Worm (Caenorhabditis elegans) whole organism, early embryonic: Measurements from ENCODE around the gene fbxc-55.

Source experiments
- B0310.2 ChIP-seq: sonication (generic microtip); optimal IDR thresholded peaks from 2 replicates; lab custom pipeline; 2016; ENCODE audit warnings: mild to moderate bottlenecking, missing genetic modification characterization, missing compliant biosample characterization
- ceh-13 ChIP-seq: fragments of 200-800 bp; sonication (Bioruptor generic); optimal IDR thresholded peaks from 2 replicates; lab custom pipeline; 2018; ENCODE audit warnings: mild to moderate bottlenecking, missing genetic modification characterization, missing compliant biosample characterization
- flt-1 ChIP-seq: fragments of 200-800 bp; sonication (Bioruptor generic); IDR thresholded peaks from 2 replicates; pipeline ENCODE4 v1.3.6; 2022; ENCODE audit warnings: missing genetic modification characterization, missing compliant biosample characterization
- pes-1 ChIP-seq: fragments of 200-800 bp; sonication (Bioruptor generic); IDR thresholded peaks from 2 replicates; pipeline ENCODE4 v1.3.6; 2022; ENCODE audit warnings: missing genetic modification reagents, missing genetic modification characterization, missing compliant biosample characterization
- sea-1 ChIP-seq: fragments of 200-800 bp; sonication (Bioruptor generic); conservative IDR thresholded peaks from 2 replicates; pipeline ENCODE4 v1.3.6; 2022; ENCODE audit warnings: missing genetic modification characterization, missing compliant biosample characterization
- tbx-37 ChIP-seq: fragments of 200-800 bp; sonication (Bioruptor generic); conservative IDR thresholded peaks from 2 replicates; pipeline ENCODE4 v1.3.6; 2022; ENCODE audit warnings: missing genetic modification reagents, missing genetic modification characterization, missing compliant biosample characterization

- TF ChIP-seq B0310.2 (tag; lab: Kevin White, UChicago) (no peak), sea-1 (GFP tag; lab: Robert Waterston, UW) (no peak), pes-1 (GFP tag; lab: Robert Waterston, UW) (no peak), tbx-37 (GFP tag; lab: Robert Waterston, UW) (no peak), ceh-13 (GFP tag; lab: Kevin White, UChicago) (no peak), flt-1 (GFP tag; lab: Robert Waterston, UW) (no peak)
Measured at ce11 chrII:3158985-3159384, 11.0 kb downstream of the fbxc-55 start, which contains the start of gene sri-34.
